ENCODE assay signal across 1 worm cellular context in the genomic region with DNA sequence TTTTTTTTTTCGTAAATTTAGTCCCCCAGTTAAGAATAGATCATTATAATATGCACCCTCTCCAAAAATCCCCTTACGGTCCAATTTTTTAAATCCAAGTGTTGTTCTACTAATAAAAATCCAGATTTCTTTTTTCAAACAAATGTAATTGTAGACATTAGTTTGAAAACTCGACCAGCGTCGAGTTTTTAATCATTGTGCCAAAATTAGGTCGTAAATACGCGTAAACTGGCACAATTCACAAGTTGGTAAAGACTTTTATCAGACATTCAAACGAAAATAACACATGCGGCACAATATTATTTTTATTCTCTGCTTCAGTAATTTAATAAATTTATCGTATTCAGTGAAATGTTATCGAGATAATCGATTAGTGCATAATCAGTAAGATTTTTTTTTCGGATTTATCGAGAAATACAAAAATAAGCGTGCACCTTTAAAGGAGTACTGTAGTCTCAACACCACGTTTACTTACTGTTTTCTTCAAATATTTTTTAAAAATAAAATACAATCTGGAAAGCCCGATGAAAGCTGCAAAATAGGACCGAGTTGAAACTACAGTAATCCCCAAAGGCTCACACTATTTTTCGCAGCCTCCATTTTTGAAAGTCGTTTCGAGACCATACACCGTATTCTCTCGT.
TF ChIP-seq lines count a peak whose summit lies in the region.

Gene C34B4.4, plus strand, starts transcription at position 276 of the 641 bp plus-strand sequence.

TF ChIP-seq in whole organism, L1 larva, 84 proteins besides CTCF, POLR2A, EP300 and RAD21 (continued from another document):
- no peak for TF ChIP-seq nhr-237 (tag; optimal IDR thresholded peaks at IDR 0.05; lab: Kevin White, UChicago)
- peak; percentile 54 for TF ChIP-seq aly-2 (tag; optimal IDR thresholded peaks at IDR 0.05; lab: Kevin White, UChicago)
- no peak for TF ChIP-seq F16B12.6 (tag; optimal IDR thresholded peaks at IDR 0.05; lab: Kevin White, UChicago)
- peak; percentile 32 for TF ChIP-seq nhr-71 (tag; optimal IDR thresholded peaks at IDR 0.05; lab: Kevin White, UChicago)
- TF ChIP-seq nhr-76 (tag; optimal IDR thresholded peaks at IDR 0.05; lab: Kevin White, UChicago) = no peak
- 0 out of 2 replicates have a peak, but pooled peaks have one; percentile 33 for TF ChIP-seq mab-9 (GFP tag; IDR thresholded peaks at IDR 0.05; lab: Robert Waterston, UW)
- TF ChIP-seq unc-62 (GFP tag; optimal IDR thresholded peaks at IDR 0.05; lab: Kevin White, UChicago) = no peak
- TF ChIP-seq ztf-4 (tag; optimal IDR thresholded peaks at IDR 0.05; lab: Kevin White, UChicago) = no peak
- no peak for TF ChIP-seq fkh-8 (tag; optimal IDR thresholded peaks at IDR 0.05; lab: Kevin White, UChicago)
- TF ChIP-seq ces-1 (GFP tag; optimal IDR thresholded peaks at IDR 0.05; lab: Kevin White, UChicago) = no peak
- no peak for TF ChIP-seq swsn-7 (tag; optimal IDR thresholded peaks at IDR 0.05; lab: Kevin White, UChicago)
- no peak for TF ChIP-seq blmp-1 (tag; optimal IDR thresholded peaks at IDR 0.05; lab: Kevin White, UChicago)
- peak; percentile 8 for TF ChIP-seq lin-14 (GFP tag; optimal IDR thresholded peaks at IDR 0.05; lab: Kevin White, UChicago)
- TF ChIP-seq nhr-12 (tag; optimal IDR thresholded peaks at IDR 0.05; lab: Kevin White, UChicago) = no peak
- no peak for TF ChIP-seq ama-1 (optimal IDR thresholded peaks at IDR 0.05; lab: Kevin White, UChicago)
- peak; percentile 9 for TF ChIP-seq elt-2 (tag; optimal IDR thresholded peaks at IDR 0.05; lab: Kevin White, UChicago)
- TF ChIP-seq C04F5.9 (tag; optimal IDR thresholded peaks at IDR 0.05; lab: Kevin White, UChicago) = no peak
- no peak for TF ChIP-seq ceh-82 (tag; optimal IDR thresholded peaks at IDR 0.05; lab: Kevin White, UChicago)
- no peak for TF ChIP-seq fos-1 (tag; optimal IDR thresholded peaks at IDR 0.05; lab: Kevin White, UChicago)
- TF ChIP-seq tlp-1 (tag; optimal IDR thresholded peaks at IDR 0.05; lab: Kevin White, UChicago) = no peak
- TF ChIP-seq unc-130 (tag; optimal IDR thresholded peaks at IDR 0.05; lab: Kevin White, UChicago) = no peak
- TF ChIP-seq lin-15B (tag; optimal IDR thresholded peaks at IDR 0.05; lab: Kevin White, UChicago) = no peak
- no peak for TF ChIP-seq aha-1 (tag; optimal IDR thresholded peaks at IDR 0.05; lab: Kevin White, UChicago)
- no peak for TF ChIP-seq elt-3 (tag; optimal IDR thresholded peaks at IDR 0.05; lab: Kevin White, UChicago)
- no peak for TF ChIP-seq zip-4 (GFP tag; optimal IDR thresholded peaks at IDR 0.05; lab: Kevin White, UChicago)
